Worm (Caenorhabditis elegans): ENCODE measurements around the gene clec-164.

Gene clec-164

DNA sequence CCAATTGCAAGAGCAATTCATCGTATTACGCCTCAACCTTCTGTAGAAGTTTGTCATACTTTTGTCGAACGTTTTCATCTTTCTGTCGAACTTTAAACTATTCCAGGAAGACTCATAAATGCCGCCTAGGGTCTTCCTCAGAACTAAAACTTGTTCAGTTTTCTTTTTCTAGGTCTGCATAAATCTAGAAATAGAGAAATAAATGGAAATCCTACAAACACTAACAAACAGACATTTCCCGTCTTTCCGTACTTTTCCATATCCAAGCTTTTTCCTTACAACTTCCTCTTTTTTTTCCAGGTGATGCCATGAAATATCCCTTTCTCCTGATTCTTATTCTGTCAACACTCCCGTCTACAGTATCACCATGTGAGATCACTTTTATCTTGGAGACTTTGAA, 32.2 kb upstream of the clec-164 start, which contains the start of gene cutl-28:
cutl-28 (plus strand) TSS at position 301 of the 400 bp plus-strand sequence.
- no peak for TF ChIP-seq nhr-12 (tag; optimal IDR thresholded peaks at IDR 0.05)
- TF ChIP-seq nhr-237 (tag; optimal IDR thresholded peaks at IDR 0.05): no peak
- no peak for TF ChIP-seq nhr-23 (tag; optimal IDR thresholded peaks at IDR 0.05)
- no peak for TF ChIP-seq zag-1 (tag; optimal IDR thresholded peaks at IDR 0.05)
- no peak for TF ChIP-seq elt-3 (tag; optimal IDR thresholded peaks at IDR 0.05)
- TF ChIP-seq aly-2 (tag; optimal IDR thresholded peaks at IDR 0.05): no peak
- no peak for TF ChIP-seq pqm-1 (tag; optimal IDR thresholded peaks at IDR 0.05)
- no peak for TF ChIP-seq elt-1 (tag; optimal IDR thresholded peaks at IDR 0.05)
- no peak for TF ChIP-seq skn-1 (tag; optimal IDR thresholded peaks at IDR 0.05)
- TF ChIP-seq lin-39 (tag; optimal IDR thresholded peaks at IDR 0.05): no peak
- no peak for TF ChIP-seq ama-1 (optimal IDR thresholded peaks at IDR 0.05)
- TF ChIP-seq nhr-11 (tag; optimal IDR thresholded peaks at IDR 0.05): no peak
- TF ChIP-seq ceh-28 (tag; optimal IDR thresholded peaks at IDR 0.05): no peak
- TF ChIP-seq fkh-2 (tag; optimal IDR thresholded peaks at IDR 0.05): no peak
- no peak for TF ChIP-seq ceh-82 (tag; optimal IDR thresholded peaks at IDR 0.05)
- TF ChIP-seq egl-27 (tag; optimal IDR thresholded peaks at IDR 0.05): no peak
- no peak for TF ChIP-seq fkh-10 (GFP tag; optimal IDR thresholded peaks at IDR 0.05)
- no peak for TF ChIP-seq hmg-11 (tag; optimal IDR thresholded peaks at IDR 0.05)
- TF ChIP-seq unc-62 (GFP tag; optimal IDR thresholded peaks at IDR 0.05): no peak

DNA sequence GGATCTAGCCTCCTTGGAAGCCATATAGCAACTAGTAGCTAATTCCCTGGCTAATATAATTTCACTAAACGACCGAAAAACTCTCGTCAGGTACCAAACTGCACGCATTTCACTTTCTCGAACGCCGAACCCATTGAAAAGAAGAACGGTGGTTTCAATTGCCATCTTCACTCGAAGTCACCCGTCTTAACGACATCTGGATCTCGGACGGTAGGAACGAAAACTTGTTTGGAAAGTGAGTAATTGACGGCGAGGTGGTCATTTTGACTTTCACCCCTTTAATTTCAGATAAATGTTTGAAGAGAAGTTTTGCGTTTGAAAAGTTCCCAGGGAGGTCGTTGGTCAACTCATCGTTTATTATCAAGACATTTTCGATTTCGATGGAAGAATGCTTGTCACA, 31.7 kb upstream of the clec-164 start:
- TF ChIP-seq lin-15B (tag; optimal IDR thresholded peaks at IDR 0.05) (no peak), daf-12 (tag; optimal IDR thresholded peaks at IDR 0.05) (no peak), R02D3.7 (tag; optimal IDR thresholded peaks at IDR 0.05) (no peak), zag-1 (tag; optimal IDR thresholded peaks at IDR 0.05) (no peak), jun-1 (tag; optimal IDR thresholded peaks at IDR 0.05) (no peak), ceh-16 (tag; optimal IDR thresholded peaks at IDR 0.05) (no peak), snpc-4 (tag; optimal IDR thresholded peaks at IDR 0.05) (no peak)

ce11 chrIV:698304-698703, 18.1 kb upstream of the clec-164 start, which contains the start of gene Y55F3C.17:
Gene Y55F3C.17 (minus strand): TSS chrIV:698404.
- TF ChIP-seq egl-5 (tag; optimal IDR thresholded peaks at IDR 0.05) (no peak), mdl-1 (tag; optimal IDR thresholded peaks at IDR 0.05) (no peak)

ce11 chrIV:707635-708034, 8.8 kb upstream of the clec-164 start, which contains the start of gene cutl-26:
Gene cutl-26 (minus strand): TSS chrIV:707735.
- TF ChIP-seq aly-2 (tag; optimal IDR thresholded peaks at IDR 0.05) (no peak), fkh-2 (tag; optimal IDR thresholded peaks at IDR 0.05) (no peak), ceh-28 (tag; optimal IDR thresholded peaks at IDR 0.05) (no peak), sea-2 (GFP tag; optimal IDR thresholded peaks at IDR 0.05) (no peak), ztf-4 (tag; optimal IDR thresholded peaks at IDR 0.05) (no peak), nfya-1 (tag; optimal IDR thresholded peaks at IDR 0.05; ENCODE audit: insufficient read depth) (no peak), nhr-237 (tag; optimal IDR thresholded peaks at IDR 0.05) (no peak), ZK546.5 (tag; optimal IDR thresholded peaks at IDR 0.05) (no peak), zag-1 (tag; optimal IDR thresholded peaks at IDR 0.05) (no peak), lin-15B (tag; optimal IDR thresholded peaks at IDR 0.05) (no peak)

ce11 chrIV:715433-715832, 990 bp upstream of the clec-164 start:
- TF ChIP-seq pha-4 (tag; optimal IDR thresholded peaks at IDR 0.05) (no peak), skn-1 (tag; optimal IDR thresholded peaks at IDR 0.05) (no peak), nhr-11 (tag; optimal IDR thresholded peaks at IDR 0.05) (no peak), hmg-11 (tag; optimal IDR thresholded peaks at IDR 0.05) (no peak), fkh-10 (GFP tag; optimal IDR thresholded peaks at IDR 0.05) (no peak), nhr-67 (tag; optimal IDR thresholded peaks at IDR 0.05) (no peak)

DNA sequence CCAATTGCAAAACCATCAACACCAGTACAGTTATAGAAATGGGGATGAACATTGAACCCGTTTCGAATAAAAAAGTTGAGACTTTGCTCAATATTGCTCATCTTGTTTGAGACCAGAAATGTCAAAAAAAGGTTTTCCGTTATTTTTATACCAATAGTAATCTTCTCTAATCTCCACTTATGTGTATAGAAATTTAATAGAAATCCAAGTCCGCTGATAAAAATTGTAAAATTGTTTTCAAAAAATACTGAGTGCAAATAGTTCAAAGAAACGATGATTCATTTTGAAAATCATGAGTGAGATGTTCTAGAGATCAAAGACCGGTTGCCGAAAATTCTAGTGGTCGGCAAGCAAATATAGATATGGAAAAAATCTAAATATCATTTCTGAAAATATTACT, 2.9 kb downstream of the clec-164 start, which contains the start of gene Y55F3C.10:
Y55F3C.10 (minus strand) TSS at position 101 of the 400 bp plus-strand sequence.
- TF ChIP-seq lsy-12 (tag; optimal IDR thresholded peaks at IDR 0.05) (no peak), ceh-28 (tag; optimal IDR thresholded peaks at IDR 0.05) (no peak), nhr-11 (tag; optimal IDR thresholded peaks at IDR 0.05) (no peak), nfya-1 (tag; optimal IDR thresholded peaks at IDR 0.05; ENCODE audit: insufficient read depth) (no peak), jun-1 (tag; optimal IDR thresholded peaks at IDR 0.05) (no peak), nhr-77 (tag; optimal IDR thresholded peaks at IDR 0.05) (no peak), aly-2 (tag; optimal IDR thresholded peaks at IDR 0.05) (no peak), mdl-1 (tag; optimal IDR thresholded peaks at IDR 0.05) (no peak)
